In genomic region chrX:18237886-18238285, dm6 we compare ENCODE assay signal across 1 fruit fly cellular context.
A peak's percentile ranks its signal among the peaks of the same experiment; 100 is the strongest.
TF ChIP-seq lines count a peak whose summit lies in the region.

No protein-coding gene starts in this region.

TF ChIP-seq in whole organism, embryonic, 481 proteins besides CTCF, POLR2A, EP300 and RAD21 (continued from another document and continues in another):
- TF ChIP-seq sima (GFP tag; optimal IDR thresholded peaks at IDR 0.05; lab: Kevin White, UChicago) (no peak), CG17385 (GFP tag; optimal IDR thresholded peaks at IDR 0.05; lab: Kevin White, UChicago) (no peak), Opbp (GFP tag; IDR thresholded peaks at IDR 0.05; lab: Robert Waterston, UW; ENCODE audit: partially characterized antibody) (no peak), ATbp (GFP tag; optimal IDR thresholded peaks at IDR 0.05; lab: Kevin White, UChicago) (peak; percentile 86), CG9817 (tag; optimal IDR thresholded peaks at IDR 0.05; lab: Kevin White, UChicago) (no peak), CG3995 (GFP tag; optimal IDR thresholded peaks at IDR 0.05; lab: Kevin White, UChicago) (no peak), CG5245 (GFP tag; optimal IDR thresholded peaks at IDR 0.05; lab: Kevin White, UChicago) (no peak), B-H2 (GFP tag; optimal IDR thresholded peaks at IDR 0.05; lab: Kevin White, UChicago) (no peak), Abd-B (GFP tag; optimal IDR thresholded peaks at IDR 0.05; lab: Kevin White, UChicago) (no peak), CG13624 (GFP tag; optimal IDR thresholded peaks at IDR 0.05; lab: Kevin White, UChicago) (no peak), CG1792 (GFP tag; optimal IDR thresholded peaks at IDR 0.05; lab: Kevin White, UChicago) (no peak), lov (optimal IDR thresholded peaks at IDR 0.05; lab: Kevin White, UChicago) (no peak), lov (GFP tag; IDR thresholded peaks at IDR 0.05; lab: Robert Waterston, UW) (no peak), Antp (GFP tag; optimal IDR thresholded peaks at IDR 0.05; lab: Kevin White, UChicago) (no peak), Ada2b (GFP tag; IDR thresholded peaks at IDR 0.05; lab: Robert Waterston, UW) (no peak), CG12219 (GFP tag; optimal IDR thresholded peaks at IDR 0.05; lab: Kevin White, UChicago) (no peak), CG7786 (GFP tag; optimal IDR thresholded peaks at IDR 0.05; lab: Kevin White, UChicago) (no peak), CG8924 (tag; optimal IDR thresholded peaks at IDR 0.05; lab: Kevin White, UChicago) (no peak), CG42726 (GFP tag; IDR thresholded peaks at IDR 0.05; lab: Robert Waterston, UW; ENCODE audit: partially characterized antibody) (no peak), CG10366 (GFP tag; IDR thresholded peaks at IDR 0.05; lab: Robert Waterston, UW) (no peak), dm (GFP tag; optimal IDR thresholded peaks at IDR 0.05; lab: Kevin White, UChicago) (no peak), Lhr (GFP tag; optimal IDR thresholded peaks at IDR 0.05; lab: Kevin White, UChicago) (peak; percentile 22), fd64A (GFP tag; optimal IDR thresholded peaks at IDR 0.05; lab: Kevin White, UChicago) (peak; percentile 65), crp (GFP tag; optimal IDR thresholded peaks at IDR 0.05; lab: Kevin White, UChicago) (no peak), CG31365 (tag; optimal IDR thresholded peaks at IDR 0.05; lab: Kevin White, UChicago) (no peak), CG6791 (GFP tag; IDR thresholded peaks at IDR 0.05; lab: Robert Waterston, UW; ENCODE audit: partially characterized antibody) (no peak), Rx (GFP tag; IDR thresholded peaks at IDR 0.05; lab: Robert Waterston, UW) (no peak), sr (GFP tag; IDR thresholded peaks at IDR 0.05; lab: Robert Waterston, UW) (no peak), TFAM (GFP tag; optimal IDR thresholded peaks at IDR 0.05; lab: Kevin White, UChicago) (no peak), HLH4C (GFP tag; IDR thresholded peaks at IDR 0.05; lab: Robert Waterston, UW; ENCODE audit: partially characterized antibody) (no peak), peb (GFP tag; IDR thresholded peaks at IDR 0.05; lab: Robert Waterston, UW) (no peak), CG3065 (GFP tag; optimal IDR thresholded peaks at IDR 0.05; lab: Kevin White, UChicago) (no peak), E2f1 (GFP tag; IDR thresholded peaks at IDR 0.05; lab: Robert Waterston, UW) (no peak), CG31441 (GFP tag; IDR thresholded peaks at IDR 0.05; lab: Robert Waterston, UW) (no peak; the same call in 1 of the 2 replicates), ftz-f1 (GFP tag; optimal IDR thresholded peaks at IDR 0.05; lab: Kevin White, UChicago) (no peak), HLHmδ (GFP tag; optimal IDR thresholded peaks at IDR 0.05; lab: Kevin White, UChicago) (peak; percentile 66), sna (GFP tag; IDR thresholded peaks at IDR 0.05; lab: Robert Waterston, UW; ENCODE audit: partially characterized antibody) (no peak), CG6813 (GFP tag; optimal IDR thresholded peaks at IDR 0.05; lab: Kevin White, UChicago) (peak; percentile 51), mam (GFP tag; optimal IDR thresholded peaks at IDR 0.05; lab: Kevin White, UChicago) (no peak), nmo (GFP tag; optimal IDR thresholded peaks at IDR 0.05; lab: Kevin White, UChicago) (no peak), CG1832 (GFP tag; optimal IDR thresholded peaks at IDR 0.05; lab: Kevin White, UChicago) (no peak), danr (GFP tag; IDR thresholded peaks at IDR 0.05; lab: Robert Waterston, UW) (no peak), Jarid2 (GFP tag; optimal IDR thresholded peaks at IDR 0.05; lab: Kevin White, UChicago) (no peak), CG1233 (GFP tag; optimal IDR thresholded peaks at IDR 0.05; lab: Kevin White, UChicago) (peak; percentile 54), toy (GFP tag; IDR thresholded peaks at IDR 0.05; lab: Robert Waterston, UW) (no peak), CG10274 (GFP tag; optimal IDR thresholded peaks at IDR 0.05; lab: Kevin White, UChicago) (no peak), CG13894 (tag; optimal IDR thresholded peaks at IDR 0.05; lab: Kevin White, UChicago) (no peak), CG12942 (GFP tag; optimal IDR thresholded peaks at IDR 0.05; lab: Kevin White, UChicago) (no peak), CG1647 (GFP tag; optimal IDR thresholded peaks at IDR 0.05; lab: Kevin White, UChicago) (no peak), CG4730 (GFP tag; IDR thresholded peaks at IDR 0.05; lab: Robert Waterston, UW) (no peak), chif (GFP tag; optimal IDR thresholded peaks at IDR 0.05; lab: Kevin White, UChicago) (no peak), CG2889 (GFP tag; IDR thresholded peaks at IDR 0.05; lab: Robert Waterston, UW) (no peak), Vsx1 (GFP tag; optimal IDR thresholded peaks at IDR 0.05; lab: Kevin White, UChicago) (peak; percentile 17), CG17361 (GFP tag; IDR thresholded peaks at IDR 0.05; lab: Robert Waterston, UW) (no peak), ci (GFP tag; IDR thresholded peaks at IDR 0.05; lab: Robert Waterston, UW) (peak; percentile 68; the same call in 2 of the 3 replicates), CG13424 (tag; optimal IDR thresholded peaks at IDR 0.05; lab: Kevin White, UChicago) (peak; percentile 5), stc (GFP tag; IDR thresholded peaks at IDR 0.05; lab: Robert Waterston, UW) (no peak), onecut (GFP tag; IDR thresholded peaks at IDR 0.05; lab: Robert Waterston, UW) (0 out of 2 replicates have a peak, but pooled peaks have one; percentile 15), insv (GFP tag; optimal IDR thresholded peaks at IDR 0.05; lab: Kevin White, UChicago) (no peak), CG7839 (tag; optimal IDR thresholded peaks at IDR 0.05; lab: Kevin White, UChicago) (no peak), CG7372 (GFP tag; IDR thresholded peaks at IDR 0.05; lab: Robert Waterston, UW) (no peak), phol (tag; optimal IDR thresholded peaks at IDR 0.05; lab: Kevin White, UChicago) (no peak), h (optimal IDR thresholded peaks at IDR 0.05; lab: Kevin White, UChicago) (no peak), pita (GFP tag; optimal IDR thresholded peaks at IDR 0.05; lab: Kevin White, UChicago) (no peak), CG16863 (GFP tag; optimal IDR thresholded peaks at IDR 0.05; lab: Kevin White, UChicago) (no peak), HLH3B (GFP tag; IDR thresholded peaks at IDR 0.05; lab: Robert Waterston, UW) (0 out of 2 replicates have a peak, but pooled peaks have one; percentile 8), Atf3 (GFP tag; optimal IDR thresholded peaks at IDR 0.05; lab: Kevin White, UChicago) (no peak), Hr51 (GFP tag; optimal IDR thresholded peaks at IDR 0.05; lab: Kevin White, UChicago) (no peak), gsb (GFP tag; IDR thresholded peaks at IDR 0.05; lab: Robert Waterston, UW) (no peak), hkb (optimal IDR thresholded peaks at IDR 0.05; lab: Kevin White, UChicago) (no peak), hkb (GFP tag; IDR thresholded peaks at IDR 0.05; lab: Robert Waterston, UW) (no peak), Doc2 (GFP tag; IDR thresholded peaks at IDR 0.05; lab: Robert Waterston, UW) (no peak), CG10321 (GFP tag; IDR thresholded peaks at IDR 0.05; lab: Robert Waterston, UW) (no peak), CG4424 (GFP tag; optimal IDR thresholded peaks at IDR 0.05; lab: Kevin White, UChicago) (no peak), E2f2 (GFP tag; IDR thresholded peaks at IDR 0.05; lab: Robert Waterston, UW) (no peak), psq (GFP tag; optimal IDR thresholded peaks at IDR 0.05; lab: Kevin White, UChicago) (no peak), pum (GFP tag; optimal IDR thresholded peaks at IDR 0.05; lab: Kevin White, UChicago) (no peak), unpg (GFP tag; optimal IDR thresholded peaks at IDR 0.05; lab: Kevin White, UChicago) (peak; percentile 23), sim (GFP tag; IDR thresholded peaks at IDR 0.05; lab: Robert Waterston, UW) (no peak), z (GFP tag; IDR thresholded peaks at IDR 0.05; lab: Robert Waterston, UW) (no peak), CG3838 (GFP tag; optimal IDR thresholded peaks at IDR 0.05; lab: Kevin White, UChicago) (no peak), otp (GFP tag; IDR thresholded peaks at IDR 0.05; lab: Robert Waterston, UW) (no peak), CG17912 (GFP tag; optimal IDR thresholded peaks at IDR 0.05; lab: Kevin White, UChicago) (peak; percentile 7), CG8281 (tag; optimal IDR thresholded peaks at IDR 0.05; lab: Kevin White, UChicago) (no peak), CG12299 (tag; optimal IDR thresholded peaks at IDR 0.05; lab: Kevin White, UChicago) (peak; percentile 12), CG10209 (GFP tag; optimal IDR thresholded peaks at IDR 0.05; lab: Kevin White, UChicago) (no peak), kay (GFP tag; optimal IDR thresholded peaks at IDR 0.05; lab: Kevin White, UChicago) (no peak), CG8359 (GFP tag; optimal IDR thresholded peaks at IDR 0.05; lab: Kevin White, UChicago; ENCODE audit: borderline replicate concordance) (no peak), CG2202 (tag; optimal IDR thresholded peaks at IDR 0.05; lab: Kevin White, UChicago) (peak; percentile 46), CG2199 (GFP tag; IDR thresholded peaks at IDR 0.05; lab: Robert Waterston, UW) (no peak), CG18011 (GFP tag; optimal IDR thresholded peaks at IDR 0.05; lab: Kevin White, UChicago) (no peak), CG2712 (tag; optimal IDR thresholded peaks at IDR 0.05; lab: Kevin White, UChicago) (peak; percentile 40), CG30431 (GFP tag; optimal IDR thresholded peaks at IDR 0.05; lab: Kevin White, UChicago) (no peak), CG2678 (tag; optimal IDR thresholded peaks at IDR 0.05; lab: Kevin White, UChicago) (peak; percentile 56), CG11504 (tag; optimal IDR thresholded peaks at IDR 0.05; lab: Kevin White, UChicago) (peak; percentile 2), CG8944 (GFP tag; optimal IDR thresholded peaks at IDR 0.05; lab: Kevin White, UChicago) (no peak), luna (GFP tag; optimal IDR thresholded peaks at IDR 0.05; lab: Kevin White, UChicago) (no peak), ERR (GFP tag; optimal IDR thresholded peaks at IDR 0.05; lab: Kevin White, UChicago) (no peak), gcm (GFP tag; optimal IDR thresholded peaks at IDR 0.05; lab: Kevin White, UChicago) (no peak), wdn (GFP tag; IDR thresholded peaks at IDR 0.05; lab: Robert Waterston, UW) (no peak), tio (GFP tag; optimal IDR thresholded peaks at IDR 0.05; lab: Kevin White, UChicago) (no peak), lilli (GFP tag; optimal IDR thresholded peaks at IDR 0.05; lab: Kevin White, UChicago) (no peak), ewg (GFP tag; optimal IDR thresholded peaks at IDR 0.05; lab: Kevin White, UChicago) (peak; percentile 7), CG31224 (GFP tag; IDR thresholded peaks at IDR 0.05; lab: Robert Waterston, UW) (no peak), Ssrp (tag; optimal IDR thresholded peaks at IDR 0.05; lab: Kevin White, UChicago) (no peak), Hmr (GFP tag; optimal IDR thresholded peaks at IDR 0.05; lab: Kevin White, UChicago) (no peak), CG17186 (GFP tag; optimal IDR thresholded peaks at IDR 0.05; lab: Kevin White, UChicago) (no peak), NFAT (GFP tag; IDR thresholded peaks at IDR 0.05; lab: Robert Waterston, UW) (no peak), Ets65A (GFP tag; lab: Kevin White, UChicago) (no peak), Mes4 (GFP tag; optimal IDR thresholded peaks at IDR 0.05; lab: Kevin White, UChicago) (no peak), CG10959 (GFP tag; IDR thresholded peaks at IDR 0.05; lab: Robert Waterston, UW) (no peak), Scr (GFP tag; IDR thresholded peaks at IDR 0.05; lab: Robert Waterston, UW; ENCODE audit: partially characterized antibody) (no peak), B-H1 (GFP tag; IDR thresholded peaks at IDR 0.05; lab: Robert Waterston, UW) (no peak), HHEX (GFP tag; optimal IDR thresholded peaks at IDR 0.05; lab: Kevin White, UChicago) (peak; percentile 9), al (GFP tag; IDR thresholded peaks at IDR 0.05; lab: Robert Waterston, UW) (no peak), CG1529 (GFP tag; optimal IDR thresholded peaks at IDR 0.05; lab: Kevin White, UChicago) (peak; percentile 46), CG4282 (GFP tag; optimal IDR thresholded peaks at IDR 0.05; lab: Kevin White, UChicago) (no peak), CG13287 (GFP tag; IDR thresholded peaks at IDR 0.05; lab: Robert Waterston, UW; ENCODE audit: partially characterized antibody) (no peak), Hr39 (optimal IDR thresholded peaks at IDR 0.05; lab: Kevin White, UChicago) (no peak), D (optimal IDR thresholded peaks at IDR 0.05; lab: Kevin White, UChicago) (no peak), D (GFP tag; optimal IDR thresholded peaks at IDR 0.05; lab: Kevin White, UChicago) (peak; percentile 38), tgo (GFP tag; IDR thresholded peaks at IDR 0.05; lab: Robert Waterston, UW) (no peak), CG43689 (GFP tag; IDR thresholded peaks at IDR 0.05; lab: Robert Waterston, UW) (no peak), CG13123 (GFP tag; optimal IDR thresholded peaks at IDR 0.05; lab: Kevin White, UChicago) (no peak), cwo (GFP tag; optimal IDR thresholded peaks at IDR 0.05; lab: Kevin White, UChicago) (no peak), CG12155 (GFP tag; optimal IDR thresholded peaks at IDR 0.05; lab: Kevin White, UChicago) (no peak), Dad (GFP tag; optimal IDR thresholded peaks at IDR 0.05; lab: Kevin White, UChicago) (no peak), CG11398 (GFP tag; optimal IDR thresholded peaks at IDR 0.05; lab: Kevin White, UChicago) (no peak), CG6689 (GFP tag; IDR thresholded peaks at IDR 0.05; lab: Robert Waterston, UW) (no peak), CG14014 (GFP tag; IDR thresholded peaks at IDR 0.05; lab: Robert Waterston, UW) (no peak), bbx (GFP tag; IDR thresholded peaks at IDR 0.05; lab: Robert Waterston, UW; ENCODE audit: partially characterized antibody) (no peak), CG10543 (GFP tag; optimal IDR thresholded peaks at IDR 0.05; lab: Kevin White, UChicago) (no peak), CG12659 (GFP tag; optimal IDR thresholded peaks at IDR 0.05; lab: Kevin White, UChicago) (no peak), CG17829 (tag; optimal IDR thresholded peaks at IDR 0.05; lab: Kevin White, UChicago) (no peak), Dref (GFP tag; IDR thresholded peaks at IDR 0.05; lab: Robert Waterston, UW) (no peak), CG18764 (GFP tag; optimal IDR thresholded peaks at IDR 0.05; lab: Kevin White, UChicago) (peak; percentile 14), CG3847 (GFP tag; IDR thresholded peaks at IDR 0.05; lab: Robert Waterston, UW) (no peak), CG11247 (GFP tag; IDR thresholded peaks at IDR 0.05; lab: Robert Waterston, UW) (no peak), Aef1 (GFP tag; IDR thresholded peaks at IDR 0.05; lab: Robert Waterston, UW) (no peak), CG8765 (GFP tag; IDR thresholded peaks at IDR 0.05; lab: Robert Waterston, UW) (no peak), NC2β (GFP tag; optimal IDR thresholded peaks at IDR 0.05; lab: Kevin White, UChicago) (no peak)
